Worm (Caenorhabditis elegans) whole organism, L1 larva: ENCODE results near the gene flwr-1.

Experiments used
- alr-1 ChIP-seq: fragments of 200-800 bp; sonication (Bioruptor generic); optimal IDR thresholded peaks from 2 replicates; lab custom pipeline; 2018; ENCODE audit warnings: borderline replicate concordance, mild to moderate bottlenecking, missing genetic modification characterization, missing compliant biosample characterization
- dpl-1 ChIP-seq, 3 experiments: fragments of 150-350 bp in 2 of 3; sonication (generic microtip) in 1 of 3; optimal IDR thresholded peaks; 2 replicates each; lab custom pipeline; 2014 to 2017; ENCODE audit warnings: missing biosample characterization in 3 of 3, missing genetic modification characterization in 3 of 3, missing genetic modification reagents in 3 of 3
- efl-3 ChIP-seq: fragments of 200-800 bp; sonication (Bioruptor generic); optimal IDR thresholded peaks from 2 replicates; lab custom pipeline; 2018; ENCODE audit warnings: mild to moderate bottlenecking, missing genetic modification characterization, missing compliant biosample characterization
- isw-1 ChIP-seq: fragments of 200-800 bp; sonication (Bioruptor generic); IDR thresholded peaks from 2 replicates; pipeline ENCODE4 v1.3.6; 2022; ENCODE audit warnings: missing genetic modification characterization, missing compliant biosample characterization
- lin-13 ChIP-seq: fragments of 150-350 bp; optimal IDR thresholded peaks from 2 replicates; lab custom pipeline; 2014; ENCODE audit warnings: missing biosample characterization, missing genetic modification reagents, missing genetic modification characterization
- lin-15B ChIP-seq: fragments of 150-350 bp; sonication (generic microtip); optimal IDR thresholded peaks from 3 replicates; lab custom pipeline; 2014; ENCODE audit warnings: missing biosample characterization, missing genetic modification characterization
- nhr-12 ChIP-seq: sonication (generic microtip); optimal IDR thresholded peaks from 2 replicates; lab custom pipeline; 2017; ENCODE audit warnings: missing biosample characterization, missing genetic modification characterization
- nhr-20 ChIP-seq: sonication (generic microtip); optimal IDR thresholded peaks from 2 replicates; lab custom pipeline; 2016; ENCODE audit warnings: mild to moderate bottlenecking, missing genetic modification characterization, missing compliant biosample characterization
- nhr-237 ChIP-seq: fragments of 150-350 bp; optimal IDR thresholded peaks from 2 replicates; lab custom pipeline; 2014; ENCODE audit warnings: missing biosample characterization, missing genetic modification characterization
- nhr-76 ChIP-seq: sonication (generic microtip); optimal IDR thresholded peaks from 2 replicates; lab custom pipeline; 2017; ENCODE audit warnings: missing biosample characterization, missing genetic modification characterization
- unc-62 ChIP-seq: fragments of 150-350 bp; optimal IDR thresholded peaks from 2 replicates; lab custom pipeline; 2014; ENCODE audit warnings: missing biosample characterization, missing genetic modification reagents, missing genetic modification characterization

DNA sequence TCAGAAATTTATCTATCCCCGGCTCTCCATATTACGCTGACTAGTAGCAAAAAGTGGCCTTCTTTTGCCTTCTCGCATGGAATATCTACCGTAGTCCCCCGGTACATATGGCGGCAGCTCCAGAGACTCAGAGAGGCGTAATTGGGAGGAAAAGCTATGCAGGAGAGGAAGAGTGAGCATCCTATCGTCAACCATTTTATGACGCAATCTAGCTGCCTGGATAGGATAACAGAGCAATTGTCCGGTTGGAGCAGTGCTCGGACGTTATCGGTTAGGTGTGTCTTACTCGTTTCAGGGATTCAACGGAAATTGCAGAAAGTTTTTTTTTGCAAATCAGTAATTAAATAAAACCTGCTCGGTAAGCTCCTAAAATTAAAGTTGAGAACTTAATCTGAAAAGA lies 12.9 kb downstream of the flwr-1 start:
- no peak for TF ChIP-seq lin-13 (GFP tag; lab: Kevin White, UChicago)
- no peak for TF ChIP-seq nhr-76 (tag; lab: Kevin White, UChicago)
- no peak for TF ChIP-seq efl-3 (GFP tag; lab: Kevin White, UChicago)
- TF ChIP-seq isw-1 (GFP tag; lab: Robert Waterston, UW) = no peak
- no peak for TF ChIP-seq unc-62
- no peak for TF ChIP-seq nhr-237
- no peak for TF ChIP-seq lin-15B (tag; lab: Kevin White, UChicago)
- no peak for TF ChIP-seq alr-1 (tag; lab: Kevin White, UChicago)
- TF ChIP-seq nhr-20 (tag; lab: Kevin White, UChicago) = no peak
- TF ChIP-seq nhr-12 = no peak
- TF ChIP-seq dpl-1 (GFP tag; optimal IDR thresholded peaks at IDR 0.05; lab: Kevin White, UChicago) = no peak
